Fruit fly (Drosophila melanogaster) whole organism, wandering third instar larva: ENCODE results near the gene klar.
A peak's percentile ranks its signal among the peaks of the same experiment; 100 is the strongest.

Experiments
- Dfd ChIP-seq: fragments of >200 bp; optimal IDR thresholded peaks from 2 replicates; lab custom pipeline; 2017; ENCODE audit warnings: missing biosample characterization, missing genetic modification characterization
- dl ChIP-seq, 2 experiments: fragments of 175-275, 200-275 bp in 1 of 2; fragments of 200-275 bp in 1 of 2; sonication (Bioruptor generic); optimal IDR thresholded peaks; lab custom pipeline; 2018; ENCODE audit warnings: mild to moderate bottlenecking in 2 of 2, missing biosample characterization in 2 of 2, missing genetic modification characterization in 2 of 2, moderate library complexity in 2 of 2; ENCODE audit not compliant: partially characterized antibody in 2 of 2, insufficient read depth in 1 of 2
- foxo ChIP-seq, 2 experiments: fragments of 200-800 bp; sonication (Bioruptor generic); optimal IDR thresholded peaks; 2 replicates in 1 of 2; 3 replicates in 1 of 2; lab custom pipeline; 2016 to 2017; ENCODE audit warnings: missing biosample characterization in 2 of 2, missing genetic modification characterization in 2 of 2
- fru ChIP-seq: fragments of 200-800 bp; sonication (Bioruptor generic); optimal IDR thresholded peaks from 3 replicates; lab custom pipeline; 2016; ENCODE audit warnings: missing biosample characterization, mild to moderate bottlenecking, missing genetic modification characterization
- h ChIP-seq: fragments of 200-800 bp; sonication (Bioruptor generic); optimal IDR thresholded peaks from 3 replicates; lab custom pipeline; 2016; ENCODE audit warnings: missing biosample characterization, mild to moderate bottlenecking, missing genetic modification characterization
- sv ChIP-seq: fragments of 200-800 bp; sonication (Bioruptor generic); optimal IDR thresholded peaks from 3 replicates; lab custom pipeline; 2016; ENCODE audit warnings: missing biosample characterization, missing genetic modification characterization
- woc ChIP-seq: sonication (Bioruptor generic); optimal IDR thresholded peaks from 2 replicates; lab custom pipeline; 2016; ENCODE audit warnings: missing biosample characterization, mild to moderate bottlenecking, missing genetic modification characterization

dm6 chr3L:409791-410190 lies 130.6 kb downstream of the klar start:
- TF ChIP-seq sv (GFP tag; lab: Kevin White, UChicago) (no peak), woc (GFP tag; lab: Kevin White, UChicago) (no peak), h (GFP tag; lab: Kevin White, UChicago) (no peak), fru (GFP tag; lab: Kevin White, UChicago) (peak; percentile 4), dl (GFP tag; optimal IDR thresholded peaks at IDR 0.05; lab: Kevin White, UChicago; ENCODE audit: insufficient read depth in 1 of 2, partially characterized antibody in 2 of 2) (no peak), Dfd (no peak), foxo (GFP tag; optimal IDR thresholded peaks at IDR 0.05; lab: Kevin White, UChicago) (no peak)
